Fruit fly (Drosophila melanogaster) whole organism, adult: Measurements from ENCODE around the gene CG12818.

Experiments
- CG11617 ChIP-seq: fragments of 200-800 bp; sonication (Bioruptor generic); optimal IDR thresholded peaks from 2 replicates; lab custom pipeline; 2017; ENCODE audit warnings: mild to moderate bottlenecking, missing biosample characterization, missing genetic modification reagents, missing genetic modification characterization
- CG12768 ChIP-seq: fragments of 200-800 bp; sonication (Bioruptor generic); optimal IDR thresholded peaks from 2 replicates; lab custom pipeline; 2017; ENCODE audit warnings: missing biosample characterization, missing genetic modification characterization, mild to moderate bottlenecking, moderate library complexity, missing genetic modification reagents
- CG14711 ChIP-seq: fragments of 200-800 bp; sonication (Bioruptor generic); optimal IDR thresholded peaks from 2 replicates; lab custom pipeline; 2018; ENCODE audit warnings: missing biosample characterization, mild to moderate bottlenecking, missing genetic modification characterization, moderate library complexity
- CG1620 ChIP-seq: fragments of 200-800 bp; sonication (Bioruptor generic); optimal IDR thresholded peaks from 2 replicates; lab custom pipeline; 2016; ENCODE audit warnings: missing biosample characterization, missing genetic modification characterization
- CG33017 ChIP-seq: fragments of 200-800 bp; sonication (Bioruptor generic); optimal IDR thresholded peaks from 2 replicates; lab custom pipeline; 2018; ENCODE audit warnings: missing biosample characterization, mild to moderate bottlenecking, missing genetic modification characterization, moderate library complexity
- CG5204 ChIP-seq: fragments of 200-800 bp; sonication (Bioruptor generic); optimal IDR thresholded peaks from 2 replicates; lab custom pipeline; 2016; ENCODE audit warnings: missing biosample characterization, missing genetic modification characterization
- CG7045 ChIP-seq: fragments of 200-800 bp; sonication (Bioruptor generic); optimal IDR thresholded peaks from 2 replicates; lab custom pipeline; 2017; ENCODE audit warnings: missing biosample characterization, mild to moderate bottlenecking, missing genetic modification characterization
- CG7101 ChIP-seq: fragments of 200-800 bp; sonication (Bioruptor generic); optimal IDR thresholded peaks from 2 replicates; lab custom pipeline; 2018; ENCODE audit warnings: missing biosample characterization, mild to moderate bottlenecking, missing genetic modification characterization, moderate library complexity
- Clk ChIP-seq: fragments of 200-800 bp; sonication (Bioruptor generic); optimal IDR thresholded peaks from 2 replicates; lab custom pipeline; 2017; ENCODE audit warnings: missing biosample characterization, missing genetic modification characterization
- Crg-1 ChIP-seq: fragments of 200-800 bp; sonication (Bioruptor generic); optimal IDR thresholded peaks from 2 replicates; lab custom pipeline; 2016; ENCODE audit warnings: missing biosample characterization, missing genetic modification characterization
- Hr96 ChIP-seq: fragments of 200-800 bp; sonication (Bioruptor generic); optimal IDR thresholded peaks from 2 replicates; lab custom pipeline; 2016; ENCODE audit warnings: missing biosample characterization, missing genetic modification characterization
- Mnt ChIP-seq: fragments of 200-800 bp; sonication (Bioruptor generic); optimal IDR thresholded peaks from 2 replicates; lab custom pipeline; 2016; ENCODE audit warnings: missing biosample characterization, mild to moderate bottlenecking, missing genetic modification characterization
- bab1 ChIP-seq: fragments of 200-800 bp; sonication (Bioruptor generic); optimal IDR thresholded peaks from 3 replicates; lab custom pipeline; 2019; ENCODE audit warnings: missing biosample characterization, mild to moderate bottlenecking, missing genetic modification characterization, moderate library complexity
- cic ChIP-seq: fragments of 200-800 bp; sonication (Bioruptor generic); optimal IDR thresholded peaks from 2 replicates; lab custom pipeline; 2017; ENCODE audit warnings: missing biosample characterization, mild to moderate bottlenecking, missing genetic modification characterization, moderate library complexity
- cnc ChIP-seq, 2 experiments: fragments of >200 bp; optimal IDR thresholded peaks; 2 replicates each; lab custom pipeline; 2017
- kay ChIP-seq: fragments of 200-800 bp; sonication (Bioruptor generic); peaks from one replicate; lab custom pipeline; 2016; ENCODE audit warnings: missing biosample characterization, missing genetic modification characterization, borderline replicate concordance
- ovo ChIP-seq: fragments of 200-800 bp; sonication (Bioruptor generic); optimal IDR thresholded peaks from 2 replicates; lab custom pipeline; 2016; ENCODE audit warnings: missing biosample characterization, missing genetic modification characterization
- pad ChIP-seq: fragments of 200-800 bp; sonication (Bioruptor generic); optimal IDR thresholded peaks from 3 replicates; lab custom pipeline; 2017; ENCODE audit warnings: missing biosample characterization, missing genetic modification characterization, mild to moderate bottlenecking, moderate library complexity, missing genetic modification reagents
- tj ChIP-seq: fragments of 200-800 bp; sonication (Bioruptor generic); optimal IDR thresholded peaks from 3 replicates; lab custom pipeline; 2017; ENCODE audit warnings: missing biosample characterization, mild to moderate bottlenecking, missing genetic modification characterization, moderate library complexity
- toe ChIP-seq: fragments of 200-800 bp; sonication (Bioruptor generic); optimal IDR thresholded peaks from 2 replicates; lab custom pipeline; 2016; ENCODE audit warnings: missing biosample characterization, missing genetic modification characterization

Gene CG12818

DNA sequence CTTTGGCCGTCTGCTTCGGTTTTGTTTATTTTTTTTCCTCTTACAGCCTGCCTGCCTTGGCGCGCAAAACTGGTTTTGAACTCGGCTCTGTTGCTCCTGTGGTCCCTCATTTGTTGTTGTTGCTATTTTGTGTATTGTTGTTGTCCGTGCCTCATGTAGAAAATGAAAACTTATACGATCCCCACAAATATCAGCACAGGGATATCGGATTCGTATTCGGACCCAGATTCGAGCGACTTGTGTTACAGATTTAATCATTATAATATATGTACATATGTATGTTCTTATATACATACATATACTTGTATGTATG is 25.9 kb downstream of the CG12818 start:
- TF ChIP-seq kay (GFP tag; lab: Kevin White, UChicago) (peak; percentile 31), CG11617 (GFP tag; lab: Kevin White, UChicago) (no peak), Mnt (GFP tag; lab: Kevin White, UChicago) (no peak), Clk (GFP tag; lab: Kevin White, UChicago) (no peak)

- no peak for TF ChIP-seq kay (GFP tag; lab: Kevin White, UChicago)
- TF ChIP-seq CG7045 (GFP tag; lab: Kevin White, UChicago): no peak
- TF ChIP-seq Clk (GFP tag; lab: Kevin White, UChicago): no peak
- no peak for TF ChIP-seq CG33017 (tag; lab: Kevin White, UChicago)
- no peak for TF ChIP-seq toe (GFP tag; lab: Kevin White, UChicago)
- no peak for TF ChIP-seq Crg-1
- TF ChIP-seq CG14711: no peak
- TF ChIP-seq Hr96: no peak
- no peak for TF ChIP-seq tj (GFP tag; lab: Kevin White, UChicago)
- no peak for TF ChIP-seq CG12768 (GFP tag; lab: Kevin White, UChicago)
- no peak for TF ChIP-seq CG5204 (GFP tag; lab: Kevin White, UChicago)
- TF ChIP-seq Mnt (GFP tag; lab: Kevin White, UChicago): no peak
- no peak for TF ChIP-seq cic (GFP tag; lab: Kevin White, UChicago)
These were observed 32.9 kb downstream of the CG12818 start for dm6 chr3R:10364287-10364686.

- TF ChIP-seq tj (GFP tag; lab: Kevin White, UChicago) (no peak), CG5204 (GFP tag; lab: Kevin White, UChicago) (no peak), toe (GFP tag; lab: Kevin White, UChicago) (no peak)
These were observed 36.9 kb downstream of the CG12818 start for dm6 chr3R:10368251-10368650.

DNA sequence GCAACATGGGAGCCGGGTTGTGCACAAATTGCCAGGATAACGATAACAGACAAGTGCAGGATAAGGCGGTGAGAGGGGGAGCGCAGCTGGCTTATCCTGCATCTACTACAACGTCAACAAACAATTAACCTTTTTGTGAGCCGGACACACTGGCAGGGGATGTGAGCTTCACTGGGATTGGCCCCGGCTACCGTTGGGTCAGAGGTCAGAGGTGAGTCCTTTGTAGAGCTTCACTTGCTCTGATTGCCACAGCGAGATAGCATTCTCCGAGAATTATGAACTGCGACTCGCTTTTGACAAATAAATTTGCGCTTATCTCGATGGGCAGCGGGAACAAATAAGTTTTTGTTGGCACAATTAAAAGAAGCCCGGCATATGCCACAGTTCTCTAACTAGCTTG is 38.4 kb downstream of the CG12818 start:
- TF ChIP-seq pad: no peak
- no peak for TF ChIP-seq CG5204 (GFP tag; lab: Kevin White, UChicago)
- TF ChIP-seq toe (GFP tag; lab: Kevin White, UChicago): no peak
- TF ChIP-seq cnc (optimal IDR thresholded peaks at IDR 0.05; lab: Kevin White, UChicago): no peak
- no peak for TF ChIP-seq Hr96
- TF ChIP-seq bab1 (GFP tag; lab: Kevin White, UChicago): no peak
- TF ChIP-seq CG14711: no peak
- no peak for TF ChIP-seq tj (GFP tag; lab: Kevin White, UChicago)
- TF ChIP-seq Clk (GFP tag; lab: Kevin White, UChicago): no peak
- TF ChIP-seq ovo: no peak
- TF ChIP-seq cic (GFP tag; lab: Kevin White, UChicago): no peak
- no peak for TF ChIP-seq Mnt (GFP tag; lab: Kevin White, UChicago)
- TF ChIP-seq kay (GFP tag; lab: Kevin White, UChicago): no peak

dm6 chr3R:10370495-10370894 is 39.1 kb downstream of the CG12818 start:
- TF ChIP-seq Clk (GFP tag; lab: Kevin White, UChicago) (no peak), CG1620 (GFP tag; lab: Kevin White, UChicago) (no peak), CG14711 (no peak), Mnt (GFP tag; lab: Kevin White, UChicago) (no peak)

- TF ChIP-seq ovo (peak; percentile 24), Hr96 (peak; percentile 37), CG14711 (peak; percentile 57), toe (GFP tag; lab: Kevin White, UChicago) (no peak), cic (GFP tag; lab: Kevin White, UChicago) (peak; percentile 13), CG12768 (GFP tag; lab: Kevin White, UChicago) (no peak), Clk (GFP tag; lab: Kevin White, UChicago) (no peak), tj (GFP tag; lab: Kevin White, UChicago) (peak; percentile 55), Mnt (GFP tag; lab: Kevin White, UChicago) (no peak), kay (GFP tag; lab: Kevin White, UChicago) (no peak), CG11617 (GFP tag; lab: Kevin White, UChicago) (peak; percentile 68), CG1620 (GFP tag; lab: Kevin White, UChicago) (peak; percentile 27), CG7045 (GFP tag; lab: Kevin White, UChicago) (peak; percentile 58), pad (peak; percentile 56), CG33017 (tag; lab: Kevin White, UChicago) (peak; percentile 35), bab1 (GFP tag; lab: Kevin White, UChicago) (peak; percentile 61), cnc (optimal IDR thresholded peaks at IDR 0.05; lab: Kevin White, UChicago) (no peak), Crg-1 (no peak), CG7101 (tag; lab: Kevin White, UChicago) (peak; percentile 33), CG5204 (GFP tag; lab: Kevin White, UChicago) (no peak)
These were observed 46.5 kb downstream of the CG12818 start, which contains the start of gene Rfx for dm6 chr3R:10377849-10378248. Rfx (minus strand) TSS chr3R:10378068.

- TF ChIP-seq Hr96 (no peak), kay (GFP tag; lab: Kevin White, UChicago) (peak; percentile 75), CG7101 (tag; lab: Kevin White, UChicago) (no peak), Mnt (GFP tag; lab: Kevin White, UChicago) (no peak)
These were observed 47.6 kb downstream of the CG12818 start for dm6 chr3R:10378989-10379388.
